Fruit fly (Drosophila melanogaster): ENCODE results near the gene RpS19b.

- TF ChIP-seq h (optimal IDR thresholded peaks at IDR 0.05) (no peak), ttk (optimal IDR thresholded peaks at IDR 0.05) (no peak), insv (optimal IDR thresholded peaks at IDR 0.05) (no peak)
Measured at dm6 chr3R:23912349-23912748, 21.0 kb downstream of the RpS19b start.

Measured in Kc167 (cell line).